Fruit fly (Drosophila melanogaster): ENCODE results near the gene Cp15.

Cp15 gene

DNA sequence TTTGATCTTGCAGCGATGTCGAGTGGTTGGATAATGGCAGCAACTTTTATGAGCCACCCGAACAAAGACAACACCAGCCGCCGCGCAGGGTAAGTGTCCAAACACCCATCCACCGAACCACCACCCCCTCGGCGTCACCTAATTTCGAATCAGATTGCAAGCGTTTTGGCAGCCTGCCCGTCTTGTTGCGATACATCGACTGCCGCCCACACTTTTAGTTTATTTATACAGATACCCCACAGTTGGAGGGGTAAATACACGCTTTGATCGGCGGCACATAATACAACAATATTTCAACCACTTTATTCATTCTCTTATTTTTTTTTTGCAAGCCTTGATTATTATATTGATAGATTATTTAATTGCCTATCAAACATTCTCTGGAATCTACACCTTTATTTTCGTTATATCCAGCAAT, 34.8 kb downstream of the Cp15 start:
- TF ChIP-seq EcR (GFP tag; optimal IDR thresholded peaks at IDR 0.05) (no peak), usp (GFP tag; optimal IDR thresholded peaks at IDR 0.05) (no peak), CG8478 (optimal IDR thresholded peaks at IDR 0.05) (no peak), pan (optimal IDR thresholded peaks at IDR 0.05) (no peak), Dll (optimal IDR thresholded peaks at IDR 0.05) (no peak), psq (optimal IDR thresholded peaks at IDR 0.05) (no peak)

DNA sequence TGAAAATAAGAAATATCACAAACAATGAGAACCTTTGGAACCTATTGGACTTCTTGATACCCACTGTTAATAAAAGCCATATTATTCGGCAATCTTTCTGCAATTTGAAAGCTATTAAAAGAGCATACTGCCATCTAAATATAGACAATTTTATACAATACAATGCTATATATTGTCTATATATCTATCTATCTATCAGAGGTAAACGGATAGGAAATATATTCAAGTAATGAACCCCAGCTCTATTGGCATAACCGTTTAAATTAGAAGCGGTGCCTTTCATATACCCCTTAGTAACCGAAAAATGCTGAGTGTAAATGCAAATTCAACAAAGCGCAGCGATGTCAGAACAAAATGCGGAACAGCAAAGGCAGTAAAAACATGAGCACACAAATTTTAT, 35.5 kb downstream of the Cp15 start:
- TF ChIP-seq usp (GFP tag; optimal IDR thresholded peaks at IDR 0.05) (no peak), pan (optimal IDR thresholded peaks at IDR 0.05) (peak; percentile 94)

DNA sequence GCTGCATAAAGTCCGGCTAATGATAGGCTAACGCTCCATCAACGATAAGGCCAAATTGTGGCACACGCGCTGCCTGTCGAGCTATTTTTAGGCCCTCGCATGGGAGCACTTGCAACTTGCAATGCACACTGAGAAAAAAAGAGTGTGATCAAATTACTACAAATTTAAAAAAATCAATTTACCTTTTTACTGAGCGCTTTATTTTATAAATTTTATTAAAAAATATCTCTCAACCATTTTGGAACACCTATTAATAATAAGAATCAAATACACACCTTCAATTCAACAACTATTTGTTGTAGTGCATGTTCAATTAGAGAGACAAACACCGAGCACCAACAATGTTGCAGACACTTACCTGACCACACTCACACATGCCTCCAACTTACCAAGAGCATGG, 37.2 kb downstream of the Cp15 start:
- TF ChIP-seq Dll (optimal IDR thresholded peaks at IDR 0.05), result no peak
- no peak for TF ChIP-seq CG8478 (optimal IDR thresholded peaks at IDR 0.05)

DNA sequence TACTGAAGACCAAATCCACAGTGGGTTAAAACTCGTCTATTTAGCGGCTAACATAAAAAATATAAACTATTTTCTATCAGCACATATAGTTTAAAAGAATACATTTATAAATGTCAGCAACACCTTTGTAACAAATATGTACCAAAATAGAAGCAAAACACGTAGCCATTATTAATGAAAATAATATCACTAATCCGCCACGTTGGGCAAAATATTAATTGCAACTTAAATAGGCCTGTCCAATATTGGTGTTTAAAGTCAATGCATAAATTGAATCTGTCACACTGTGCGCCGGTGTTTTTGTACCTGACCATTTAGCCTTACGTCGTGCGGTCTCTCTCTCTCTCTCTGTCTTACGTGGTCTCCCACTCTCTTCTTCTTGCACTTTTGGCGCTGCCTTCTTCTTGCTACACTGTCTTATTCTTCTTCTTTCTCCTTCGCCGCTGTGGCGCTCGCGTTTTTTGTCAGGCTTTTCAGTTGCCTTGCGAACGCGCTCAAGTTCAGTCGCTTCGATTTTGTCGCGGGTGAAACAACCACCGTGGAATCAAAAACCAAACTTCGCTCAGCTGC, 37.8 kb downstream of the Cp15 start:
- TF ChIP-seq Dll (optimal IDR thresholded peaks at IDR 0.05) (peak; percentile 3), usp (GFP tag; optimal IDR thresholded peaks at IDR 0.05) (no peak)

DNA sequence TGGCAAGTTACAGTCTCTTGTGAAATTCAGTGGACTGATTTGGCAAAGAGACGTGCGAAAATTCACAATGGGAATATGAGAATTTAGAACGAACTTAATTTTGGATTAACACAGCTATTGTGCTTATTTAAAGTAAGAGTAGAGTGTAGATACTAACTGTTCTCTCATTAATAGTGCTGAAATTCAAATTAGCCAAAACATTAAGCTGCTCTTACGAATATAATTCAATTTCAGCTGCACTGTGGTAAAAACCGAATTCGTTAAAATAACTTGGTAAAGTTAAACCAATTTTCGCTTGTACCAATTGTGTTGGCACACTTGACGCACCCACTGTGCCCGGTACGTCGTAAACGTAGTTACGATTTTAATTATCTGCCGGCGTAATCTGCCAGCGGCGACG, 39.6 kb downstream of the Cp15 start:
- TF ChIP-seq EcR (GFP tag; optimal IDR thresholded peaks at IDR 0.05) (no peak), psq (optimal IDR thresholded peaks at IDR 0.05) (no peak), pan (optimal IDR thresholded peaks at IDR 0.05) (no peak), CG8478 (optimal IDR thresholded peaks at IDR 0.05) (no peak), usp (GFP tag; optimal IDR thresholded peaks at IDR 0.05) (no peak), Dll (optimal IDR thresholded peaks at IDR 0.05) (no peak)

DNA sequence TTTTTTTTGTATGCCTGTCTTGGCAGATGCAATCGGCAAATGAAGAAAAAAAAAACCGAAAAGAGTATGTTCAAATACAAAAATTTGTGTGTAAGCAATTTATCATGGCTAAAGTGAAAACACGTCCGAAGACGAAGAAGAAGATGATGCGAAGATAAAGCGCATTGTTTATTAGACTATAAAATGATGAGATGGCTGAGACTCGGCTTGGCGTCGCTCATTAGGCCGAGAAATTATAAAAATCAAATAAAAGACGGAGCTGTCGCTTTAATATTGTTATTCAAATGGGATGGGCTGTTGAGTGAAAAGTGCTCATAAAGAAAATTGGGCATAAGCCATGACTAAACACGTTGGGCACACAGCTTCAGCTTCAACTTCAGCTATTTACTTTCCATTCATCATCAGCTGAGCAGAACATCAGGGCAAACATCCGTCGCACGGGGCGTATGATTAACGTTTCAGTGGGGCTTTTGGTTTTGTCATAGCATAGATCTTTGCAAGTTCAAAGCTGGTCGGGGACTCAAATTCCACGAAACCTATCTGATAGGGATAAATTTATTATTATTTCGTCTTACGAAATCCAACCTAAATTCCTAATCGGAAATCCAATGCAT, 42.4 kb downstream of the Cp15 start:
- no peak for TF ChIP-seq pan (optimal IDR thresholded peaks at IDR 0.05)
- TF ChIP-seq psq (optimal IDR thresholded peaks at IDR 0.05), result no peak
- no peak for TF ChIP-seq EcR (GFP tag; optimal IDR thresholded peaks at IDR 0.05)
- TF ChIP-seq usp (GFP tag; optimal IDR thresholded peaks at IDR 0.05), result no peak
- no peak for TF ChIP-seq Dll (optimal IDR thresholded peaks at IDR 0.05)
- TF ChIP-seq CG8478 (optimal IDR thresholded peaks at IDR 0.05), result no peak

DNA sequence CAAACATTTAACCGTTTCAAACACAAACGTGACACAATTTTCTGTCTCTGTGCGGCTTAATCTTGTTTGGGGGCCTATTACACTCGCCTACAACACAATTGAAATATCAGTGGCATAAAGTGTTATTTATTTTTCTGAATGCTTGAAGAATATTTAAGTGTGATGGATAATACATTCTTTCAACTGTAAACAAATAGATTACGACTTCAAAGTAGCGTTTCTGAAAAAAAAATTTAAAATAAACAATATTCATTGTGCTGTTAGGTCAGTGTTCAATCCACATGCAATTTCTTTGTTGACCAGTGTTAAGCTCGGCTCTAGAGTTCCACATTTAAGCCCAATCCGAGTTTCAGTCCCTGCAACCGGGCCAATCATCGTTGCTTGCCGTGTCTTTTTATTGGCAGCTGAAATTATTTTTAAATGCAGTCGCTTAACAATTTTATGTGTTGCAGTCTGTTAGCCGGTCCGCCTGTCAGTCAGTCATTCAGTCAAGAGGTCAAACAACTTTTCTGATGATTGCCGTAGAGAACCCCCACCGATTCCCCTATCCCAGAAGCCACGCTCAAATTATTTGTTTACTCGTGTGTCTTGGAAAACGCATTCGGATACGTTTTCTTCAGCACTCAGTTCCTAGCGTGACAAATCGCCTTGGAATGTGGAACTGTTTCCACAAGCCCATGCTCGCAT, 44.9 kb downstream of the Cp15 start:
- TF ChIP-seq EcR (GFP tag; optimal IDR thresholded peaks at IDR 0.05) (no peak), CG8478 (optimal IDR thresholded peaks at IDR 0.05) (no peak), usp (GFP tag; optimal IDR thresholded peaks at IDR 0.05) (no peak), Dll (optimal IDR thresholded peaks at IDR 0.05) (no peak), psq (optimal IDR thresholded peaks at IDR 0.05) (no peak), pan (optimal IDR thresholded peaks at IDR 0.05) (no peak)

DNA sequence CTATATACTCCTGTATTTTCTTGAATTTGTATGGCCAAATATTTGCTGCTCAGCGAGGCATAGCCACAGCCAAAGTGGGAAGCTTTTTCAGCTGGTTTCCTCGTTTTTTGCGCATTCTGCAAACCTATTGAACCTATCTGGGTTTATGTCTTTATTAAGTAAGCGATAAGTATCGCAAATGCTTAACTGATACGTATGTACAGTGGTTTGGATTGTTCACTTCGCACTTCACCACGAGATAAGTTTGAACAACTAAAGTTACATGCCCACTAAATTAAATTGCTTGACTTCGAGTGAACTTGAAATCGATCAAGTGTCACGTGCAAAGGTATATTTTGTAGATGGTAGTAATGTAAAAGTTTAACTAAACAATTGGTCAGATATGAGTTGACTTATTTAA, 45.4 kb downstream of the Cp15 start:
- no peak for TF ChIP-seq usp (GFP tag; optimal IDR thresholded peaks at IDR 0.05)

DNA sequence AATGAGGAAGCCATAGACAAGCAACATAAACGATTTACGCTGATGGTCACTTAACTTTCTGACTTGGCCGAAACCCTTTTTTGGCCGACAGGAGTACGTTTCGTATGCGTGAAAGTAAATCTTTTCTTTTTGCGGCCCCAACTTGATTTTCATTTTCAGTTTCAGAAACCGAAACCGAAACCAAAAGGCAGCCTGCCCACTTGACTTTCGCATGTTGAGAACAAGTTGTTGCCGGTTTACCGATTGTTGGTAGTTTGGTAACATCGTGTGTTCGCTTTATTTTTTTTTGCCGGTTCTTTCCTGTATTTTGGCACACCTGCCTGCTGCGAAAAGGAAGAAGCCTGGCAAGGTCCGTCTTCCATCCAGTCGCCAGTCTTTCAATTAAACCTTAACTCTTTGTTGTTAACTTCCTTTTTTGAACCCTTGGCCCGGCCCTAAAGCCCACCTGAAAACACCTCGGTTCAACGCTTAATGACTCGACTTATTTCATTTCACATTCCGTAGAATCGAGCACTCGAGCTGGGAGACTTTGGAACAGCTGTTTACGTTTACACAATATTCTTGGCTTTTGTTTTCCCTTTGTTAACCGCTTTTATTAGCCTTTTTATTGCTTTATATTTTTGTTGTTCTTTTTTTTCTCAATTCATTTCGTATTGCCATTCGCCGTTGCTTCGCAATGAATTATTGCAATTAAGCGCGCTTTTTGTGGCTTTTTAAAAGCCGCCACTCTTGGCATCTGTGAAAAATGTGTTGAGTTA, 46.9 kb downstream of the Cp15 start:
- TF ChIP-seq EcR (GFP tag; optimal IDR thresholded peaks at IDR 0.05), result no peak
- no peak for TF ChIP-seq usp (GFP tag; optimal IDR thresholded peaks at IDR 0.05)

DNA sequence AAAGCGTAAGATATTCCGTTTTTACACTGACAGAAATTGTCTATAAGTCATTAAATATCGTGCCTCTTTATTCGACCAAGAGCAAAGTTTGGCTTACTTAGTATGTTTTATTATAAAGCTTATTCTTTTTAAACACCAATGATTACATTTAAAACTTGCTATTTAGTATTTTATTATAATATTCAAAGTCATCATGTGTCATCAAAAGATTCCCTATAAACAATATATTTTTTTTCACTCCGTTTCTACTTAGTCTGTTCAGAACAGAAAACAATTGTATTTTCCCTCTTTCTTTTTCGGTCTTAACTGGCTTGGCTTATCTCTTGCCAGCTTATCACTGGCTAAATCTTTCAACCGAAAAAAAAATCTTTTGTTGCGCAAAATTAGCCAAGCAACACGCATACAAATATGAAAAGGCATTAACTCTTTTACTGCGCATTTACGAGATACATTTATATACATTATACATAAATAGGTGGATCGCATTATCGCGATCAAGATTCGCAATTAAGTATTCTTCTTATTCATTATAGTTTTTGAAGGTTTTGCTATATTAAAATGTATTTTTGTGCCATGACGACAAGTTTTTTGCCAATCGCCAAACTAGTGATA, 49.1 kb downstream of the Cp15 start:
- TF ChIP-seq usp (GFP tag; optimal IDR thresholded peaks at IDR 0.05) (no peak), pan (optimal IDR thresholded peaks at IDR 0.05) (no peak), EcR (GFP tag; optimal IDR thresholded peaks at IDR 0.05) (no peak), psq (optimal IDR thresholded peaks at IDR 0.05) (no peak), Dll (optimal IDR thresholded peaks at IDR 0.05) (no peak), CG8478 (optimal IDR thresholded peaks at IDR 0.05) (no peak)

All from whole organism.